Fruit fly (Drosophila melanogaster): Measurements from ENCODE around the gene CG11663.

CG11663 gene

DNA sequence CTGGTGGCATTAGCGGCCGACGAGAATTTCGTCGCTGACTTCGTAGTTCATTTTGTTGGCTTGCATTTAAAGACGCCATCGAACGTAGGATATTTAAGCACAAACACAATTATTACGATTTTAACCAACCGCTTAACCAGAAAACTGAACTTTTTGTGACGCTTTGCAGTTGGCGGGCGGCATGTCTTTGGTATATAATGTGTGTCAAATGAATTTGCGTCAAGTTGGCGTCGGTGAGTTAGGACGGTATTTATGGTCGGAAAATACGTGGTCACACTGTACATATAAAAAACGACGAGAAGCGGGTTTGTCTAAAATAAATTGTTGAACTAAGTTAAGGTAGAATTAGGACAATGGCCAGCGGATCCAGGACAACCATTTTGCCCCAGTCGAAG is 33.6 kb downstream of the CG11663 start, which contains the start of the genes CG43867 and MED22:
CG43867 (minus strand) TSS at position 113 of the 395 bp plus-strand sequence.
MED22 (plus strand) TSS at position 277 of the 395 bp plus-strand sequence.
- TF ChIP-seq Snoo (tag; optimal IDR thresholded peaks at IDR 0.05) (no peak), CG10348 (GFP tag; IDR thresholded peaks at IDR 0.05) (no peak), CG32121 (GFP tag; IDR thresholded peaks at IDR 0.05) (no peak), Ets98B (GFP tag; IDR thresholded peaks at IDR 0.05) (no peak), CG12605 (GFP tag; IDR thresholded peaks at IDR 0.05) (no peak), CG17806 (tag; optimal IDR thresholded peaks at IDR 0.05) (no peak), gl (tag; optimal IDR thresholded peaks at IDR 0.05) (no peak), CG4496 (GFP tag; IDR thresholded peaks at IDR 0.05) (no peak), CG8301 (tag; optimal IDR thresholded peaks at IDR 0.05) (no peak)

DNA sequence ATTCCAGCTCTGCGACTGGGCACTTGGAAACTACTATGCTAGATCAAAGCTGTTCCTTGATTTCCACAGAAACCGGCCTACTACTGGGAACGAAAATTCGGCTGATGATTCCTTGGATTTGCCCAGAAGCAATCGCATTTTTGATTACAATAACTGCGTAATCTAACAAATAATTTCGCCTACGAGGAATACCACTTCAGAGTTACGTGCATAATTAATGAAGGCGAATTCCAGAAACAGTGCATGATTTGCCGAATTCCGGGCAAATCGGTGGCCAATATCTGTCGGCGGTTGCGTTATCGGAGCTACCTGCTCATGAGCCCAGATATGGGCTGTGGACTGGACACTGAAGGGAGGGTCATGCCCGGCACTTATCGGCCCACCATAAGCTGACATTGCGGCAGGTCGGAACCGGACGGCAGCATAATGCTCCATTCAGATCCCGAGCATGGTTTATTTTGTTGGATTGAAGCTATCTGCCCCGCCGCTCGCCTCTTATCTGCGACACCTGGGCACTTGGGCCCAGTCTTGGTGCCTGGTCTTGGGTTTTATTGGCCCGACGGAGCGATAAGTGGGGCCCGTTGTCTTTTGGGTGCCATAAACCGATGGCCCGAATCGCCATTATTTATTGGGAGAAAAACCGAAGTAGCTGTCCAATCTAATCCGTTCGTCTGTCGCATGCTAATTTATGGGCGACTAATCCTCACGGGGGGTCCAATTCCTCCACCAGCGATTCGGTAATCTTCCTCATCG is 35.9 kb downstream of the CG11663 start, which contains the start of gene CG3708:
CG3708 (minus strand) TSS at position 51 of the 753 bp plus-strand sequence.
- no peak for TF ChIP-seq CG17806 (tag; optimal IDR thresholded peaks at IDR 0.05)
- TF ChIP-seq gl (tag; optimal IDR thresholded peaks at IDR 0.05) = no peak
- TF ChIP-seq Pif1B (GFP tag; optimal IDR thresholded peaks at IDR 0.05) = no peak
- no peak for TF ChIP-seq Snoo (tag; optimal IDR thresholded peaks at IDR 0.05)
- TF ChIP-seq CG32121 (GFP tag; IDR thresholded peaks at IDR 0.05) = no peak
- no peak for TF ChIP-seq Pif1A (GFP tag; optimal IDR thresholded peaks at IDR 0.05)
- TF ChIP-seq CG9948 (tag; optimal IDR thresholded peaks at IDR 0.05) = no peak
- TF ChIP-seq D1 (tag; optimal IDR thresholded peaks at IDR 0.05) = no peak
- no peak for TF ChIP-seq CG13204 (GFP tag; optimal IDR thresholded peaks at IDR 0.05)
- no peak for TF ChIP-seq Ets98B (GFP tag; IDR thresholded peaks at IDR 0.05)
- TF ChIP-seq CG15710 (tag; optimal IDR thresholded peaks at IDR 0.05) = no peak
- TF ChIP-seq CG8159 (tag; optimal IDR thresholded peaks at IDR 0.05) = no peak
- TF ChIP-seq CG8301 (tag; optimal IDR thresholded peaks at IDR 0.05) = no peak
- no peak for TF ChIP-seq CG14655 (GFP tag; optimal IDR thresholded peaks at IDR 0.05)
- no peak for TF ChIP-seq rn (GFP tag; IDR thresholded peaks at IDR 0.05)

DNA sequence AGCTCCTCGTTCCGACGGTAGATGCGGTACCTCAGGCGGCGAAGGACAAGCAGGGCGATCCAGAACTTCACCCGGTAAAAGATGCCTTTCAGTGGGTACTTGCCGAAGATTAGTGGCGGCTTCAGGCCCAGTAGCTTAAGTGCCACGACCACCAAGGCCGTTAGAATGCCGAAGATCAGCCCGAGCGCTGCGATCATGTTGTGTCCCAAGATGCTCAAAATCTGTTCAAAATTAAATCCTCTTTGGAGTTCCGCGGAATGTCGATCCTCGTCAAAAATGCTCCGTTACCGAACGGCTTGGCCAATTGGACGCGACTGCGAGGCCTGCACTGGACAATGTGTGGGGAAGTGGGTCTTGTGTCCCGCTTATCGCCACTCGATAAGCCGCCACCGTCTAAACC is 37.9 kb downstream of the CG11663 start, which contains the start of the genes CG32815 and CG3706:
CG32815 (plus strand) TSS at position 301 of the 400 bp plus-strand sequence.
CG3706 (minus strand) TSS at position 310 of the 400 bp plus-strand sequence.
- no peak for TF ChIP-seq gl (tag; optimal IDR thresholded peaks at IDR 0.05)
- TF ChIP-seq EcR (GFP tag; optimal IDR thresholded peaks at IDR 0.05) = no peak
- no peak for TF ChIP-seq CG14655 (GFP tag; optimal IDR thresholded peaks at IDR 0.05)
- TF ChIP-seq Pif1B (GFP tag; optimal IDR thresholded peaks at IDR 0.05) = no peak
- no peak for TF ChIP-seq CG9948 (tag; optimal IDR thresholded peaks at IDR 0.05)
- TF ChIP-seq CG10348 (GFP tag; IDR thresholded peaks at IDR 0.05) = no peak
- TF ChIP-seq CG12605 (GFP tag; IDR thresholded peaks at IDR 0.05) = no peak
- no peak for TF ChIP-seq Ets98B (GFP tag; IDR thresholded peaks at IDR 0.05)
- TF ChIP-seq CG15710 (tag; optimal IDR thresholded peaks at IDR 0.05) = no peak
- TF ChIP-seq CG13204 (GFP tag; optimal IDR thresholded peaks at IDR 0.05) = no peak
- no peak for TF ChIP-seq CG8159 (tag; optimal IDR thresholded peaks at IDR 0.05)
- TF ChIP-seq CG32121 (GFP tag; IDR thresholded peaks at IDR 0.05) = no peak
- TF ChIP-seq D1 (tag; optimal IDR thresholded peaks at IDR 0.05) = no peak
- no peak for TF ChIP-seq fd96Ca (GFP tag; IDR thresholded peaks at IDR 0.05)
- TF ChIP-seq CG4496 (GFP tag; IDR thresholded peaks at IDR 0.05) = no peak
- no peak for TF ChIP-seq CG8301 (tag; optimal IDR thresholded peaks at IDR 0.05)
- no peak for TF ChIP-seq Snoo (tag; optimal IDR thresholded peaks at IDR 0.05)

DNA sequence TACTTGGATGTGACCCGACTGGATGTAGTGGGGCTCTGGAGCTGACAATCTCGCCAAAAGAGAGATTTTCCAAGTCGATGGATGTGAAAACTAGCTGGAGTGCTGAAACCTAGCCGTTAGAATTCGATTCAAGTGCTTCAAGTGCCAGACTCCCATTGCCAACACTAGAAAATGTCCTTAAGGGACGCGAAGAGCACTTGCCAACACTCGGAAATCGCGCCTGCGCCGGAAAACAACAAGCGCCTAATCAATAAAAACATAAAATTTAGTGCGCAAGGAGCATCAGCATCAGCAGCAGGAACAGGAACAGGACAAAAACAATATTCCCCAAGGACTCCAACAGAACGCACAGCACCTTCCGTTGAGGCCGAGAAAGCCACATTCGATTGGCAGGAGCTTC is 38.6 kb downstream of the CG11663 start:
- TF ChIP-seq CG8159 (tag; optimal IDR thresholded peaks at IDR 0.05) (no peak), CG17806 (tag; optimal IDR thresholded peaks at IDR 0.05) (no peak), CG9948 (tag; optimal IDR thresholded peaks at IDR 0.05) (no peak), CG34367 (tag; optimal IDR thresholded peaks at IDR 0.05) (no peak), fd96Ca (GFP tag; IDR thresholded peaks at IDR 0.05) (no peak), CG15710 (tag; optimal IDR thresholded peaks at IDR 0.05) (no peak), CG12605 (GFP tag; IDR thresholded peaks at IDR 0.05) (no peak), CG32121 (GFP tag; IDR thresholded peaks at IDR 0.05) (no peak), D1 (tag; optimal IDR thresholded peaks at IDR 0.05) (no peak), CG14655 (GFP tag; optimal IDR thresholded peaks at IDR 0.05) (no peak), EcR (GFP tag; optimal IDR thresholded peaks at IDR 0.05) (no peak), gl (tag; optimal IDR thresholded peaks at IDR 0.05) (no peak)

DNA sequence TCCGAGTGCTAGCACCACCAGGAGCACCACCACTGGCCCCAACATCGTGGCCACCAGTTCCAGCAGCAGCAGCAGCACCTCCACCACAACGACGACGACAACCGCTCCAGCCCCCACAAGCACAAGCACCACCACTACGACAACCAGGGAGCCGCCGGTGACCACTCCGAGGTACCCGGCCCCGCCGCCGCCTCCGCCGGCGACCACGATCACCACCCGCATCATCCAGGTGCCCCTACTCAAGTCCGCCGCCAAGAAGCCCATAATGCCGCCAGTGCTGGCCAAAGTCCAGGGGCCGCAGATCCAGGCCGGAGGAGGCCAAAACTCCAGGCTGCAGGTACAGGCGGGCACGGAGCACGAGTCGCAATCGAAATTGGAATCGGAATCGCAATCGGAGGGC is 39.7 kb downstream of the CG11663 start:
- no peak for TF ChIP-seq rn (GFP tag; IDR thresholded peaks at IDR 0.05)
- TF ChIP-seq CG9948 (tag; optimal IDR thresholded peaks at IDR 0.05) = no peak
- no peak for TF ChIP-seq CG8159 (tag; optimal IDR thresholded peaks at IDR 0.05)

DNA sequence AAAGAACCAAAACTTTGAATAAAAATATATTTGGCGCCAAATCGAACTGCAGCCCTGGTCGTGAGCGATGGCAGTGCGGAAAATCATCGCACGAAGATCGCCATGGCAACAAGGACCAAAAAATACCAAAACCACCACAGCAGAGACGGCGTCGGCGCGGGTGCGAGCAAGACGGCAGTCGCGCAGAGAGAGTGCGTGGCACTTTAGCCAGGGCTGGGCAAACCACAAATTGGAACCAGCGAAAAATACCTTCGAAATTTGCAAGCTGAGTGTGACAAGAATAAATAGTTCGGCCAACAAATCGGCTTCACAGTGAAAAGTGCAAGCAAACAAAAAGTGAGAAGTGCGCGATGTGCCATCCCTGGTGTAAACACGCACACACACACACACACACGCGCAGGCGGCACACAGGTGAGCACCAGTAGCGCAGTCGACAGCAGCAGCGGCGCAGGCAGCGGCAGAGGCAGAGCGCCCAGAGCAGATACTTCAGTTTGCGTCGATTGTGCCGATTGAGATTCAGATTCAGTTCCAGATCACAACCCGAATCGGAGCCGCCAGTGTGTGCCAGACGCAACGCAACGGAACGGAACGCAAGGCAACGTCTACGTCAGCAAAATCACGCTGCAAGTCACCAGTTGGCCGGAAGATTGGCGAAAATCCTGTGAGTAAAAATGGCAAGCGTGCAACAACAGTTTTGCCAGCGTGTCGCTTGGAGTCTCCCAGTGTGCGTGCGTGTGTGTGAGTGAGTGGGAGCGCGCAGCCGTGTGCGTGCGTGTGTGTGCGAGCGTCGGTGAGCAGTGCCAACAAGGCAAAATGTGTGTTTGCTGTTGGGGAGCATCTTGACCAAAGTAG is 41.0 kb downstream of the CG11663 start, which contains the start of gene TRAM:
TRAM (plus strand) TSS at position 184 of the 852 bp plus-strand sequence.
- TF ChIP-seq CG10348 (GFP tag; IDR thresholded peaks at IDR 0.05) (peak; percentile 97), Ets98B (GFP tag; IDR thresholded peaks at IDR 0.05) (peak; percentile 99), fd96Ca (GFP tag; IDR thresholded peaks at IDR 0.05) (peak; percentile 100), rn (GFP tag; IDR thresholded peaks at IDR 0.05) (peak; percentile 98), CG13204 (GFP tag; optimal IDR thresholded peaks at IDR 0.05) (peak; percentile 95), CG8301 (tag; optimal IDR thresholded peaks at IDR 0.05) (peak; percentile 98), D1 (tag; optimal IDR thresholded peaks at IDR 0.05) (no peak), Pif1A (GFP tag; optimal IDR thresholded peaks at IDR 0.05) (peak; percentile 97), CG34367 (tag; optimal IDR thresholded peaks at IDR 0.05) (peak; percentile 97), Pif1B (GFP tag; optimal IDR thresholded peaks at IDR 0.05) (peak; percentile 96), CG12605 (GFP tag; IDR thresholded peaks at IDR 0.05) (peak; percentile 99), CG9948 (tag; optimal IDR thresholded peaks at IDR 0.05) (peak; percentile 95), CG32121 (GFP tag; IDR thresholded peaks at IDR 0.05) (peak; percentile 99), CG4496 (GFP tag; IDR thresholded peaks at IDR 0.05) (peak; percentile 100), gl (tag; optimal IDR thresholded peaks at IDR 0.05) (peak; percentile 96), CG8159 (tag; optimal IDR thresholded peaks at IDR 0.05) (peak; percentile 95), CG14655 (GFP tag; optimal IDR thresholded peaks at IDR 0.05) (peak; percentile 99), Snoo (tag; optimal IDR thresholded peaks at IDR 0.05) (peak; percentile 97), CG17806 (tag; optimal IDR thresholded peaks at IDR 0.05) (peak; percentile 96), EcR (GFP tag; optimal IDR thresholded peaks at IDR 0.05) (peak; percentile 43), CG15710 (tag; optimal IDR thresholded peaks at IDR 0.05) (peak; percentile 98)
